Fruit fly (Drosophila melanogaster) whole organism, embryonic: ENCODE results near the gene Faa.

Experiments used
- Atf3 ChIP-seq: fragments of 200-800 bp; sonication (Bioruptor generic); optimal IDR thresholded peaks from 3 replicates; lab custom pipeline; 2016; ENCODE audit warnings: missing biosample characterization, missing genetic modification characterization
- Atf6 ChIP-seq: fragments of 200-800 bp; sonication (Bioruptor generic); IDR thresholded peaks from 2 replicates; pipeline ENCODE4 v1.3.6; 2022; ENCODE audit warnings: missing biosample characterization, missing genetic modification characterization
- C15 ChIP-seq: fragments of 200-800 bp; sonication (Bioruptor generic); IDR thresholded peaks from 3 replicates; pipeline ENCODE4 v1.3.6; 2022; ENCODE audit warnings: missing biosample characterization, missing genetic modification characterization
- CG13296 ChIP-seq: fragments of 200-800 bp; sonication (Bioruptor generic); optimal IDR thresholded peaks from 3 replicates; lab custom pipeline; 2018; ENCODE audit warnings: missing biosample characterization, mild to moderate bottlenecking, missing genetic modification characterization
- CG14014 ChIP-seq: fragments of 200-800 bp; sonication (Bioruptor generic); IDR thresholded peaks from 2 replicates; pipeline ENCODE4 v1.3.6; 2022; ENCODE audit warnings: missing biosample characterization, missing genetic modification characterization
- CG14667 ChIP-seq: fragments of 200-800 bp; sonication (Bioruptor generic); IDR thresholded peaks from 2 replicates; pipeline ENCODE4 v1.3.6; 2022; ENCODE audit warnings: missing biosample characterization, missing genetic modification characterization
- CG16863 ChIP-seq: fragments of 200-800 bp; sonication (Bioruptor generic); optimal IDR thresholded peaks from 3 replicates; lab custom pipeline; 2016; ENCODE audit warnings: missing biosample characterization, missing genetic modification characterization
- CG17186 ChIP-seq: fragments of 200-800 bp; sonication (Bioruptor generic); optimal IDR thresholded peaks from 3 replicates; lab custom pipeline; 2017; ENCODE audit warnings: missing biosample characterization, missing genetic modification reagents, missing genetic modification characterization
- CG17359 ChIP-seq: fragments of 200-800 bp; sonication (Bioruptor generic); optimal IDR thresholded peaks from 3 replicates; lab custom pipeline; 2018; ENCODE audit warnings: missing biosample characterization, mild to moderate bottlenecking, missing genetic modification characterization, moderate library complexity
- CG17829 ChIP-seq: fragments of 200-800 bp; optimal IDR thresholded peaks from 2 replicates; lab custom pipeline; 2019; ENCODE audit warnings: missing biosample characterization, mild to moderate bottlenecking, missing genetic modification characterization, moderate library complexity
- CG18599 ChIP-seq: fragments of 200-800 bp; sonication (Bioruptor generic); optimal IDR thresholded peaks from 3 replicates; lab custom pipeline; 2017; ENCODE audit warnings: missing biosample characterization, missing genetic modification characterization, mild to moderate bottlenecking, moderate library complexity, missing genetic modification reagents
- CG2116 ChIP-seq: fragments of 200-800 bp; sonication (Bioruptor generic); optimal IDR thresholded peaks from 3 replicates; lab custom pipeline; 2018; ENCODE audit warnings: missing biosample characterization, mild to moderate bottlenecking, missing genetic modification characterization
- CG2199 ChIP-seq: fragments of 200-800 bp; sonication (Bioruptor generic); IDR thresholded peaks from 3 replicates; pipeline ENCODE4 v1.3.6; 2022; ENCODE audit warnings: missing biosample characterization, missing genetic modification characterization
- CG3847 ChIP-seq: fragments of 200-800 bp; sonication (Bioruptor generic); IDR thresholded peaks from 2 replicates; pipeline ENCODE4 v1.3.6; 2022; ENCODE audit warnings: missing biosample characterization, missing genetic modification characterization
- CG43689 ChIP-seq: fragments of 200-800 bp; sonication (Bioruptor generic); IDR thresholded peaks from 2 replicates; pipeline ENCODE4 v1.3.6; 2022; ENCODE audit warnings: missing biosample characterization, missing genetic modification characterization
- CG6272 ChIP-seq: fragments of 200-800 bp; sonication (Bioruptor generic); IDR thresholded peaks from 2 replicates; pipeline ENCODE4 v1.3.6; 2022; ENCODE audit warnings: missing biosample characterization, missing genetic modification characterization
- CG7987 ChIP-seq: fragments of 200-800 bp; sonication (Bioruptor generic); optimal IDR thresholded peaks from 2 replicates; lab custom pipeline; 2018; ENCODE audit warnings: missing biosample characterization, mild to moderate bottlenecking, missing genetic modification characterization, moderate library complexity
- CG9437 ChIP-seq: fragments of 200-800 bp; sonication (Bioruptor generic); optimal IDR thresholded peaks from 2 replicates; lab custom pipeline; 2018; ENCODE audit warnings: missing biosample characterization, mild to moderate bottlenecking, missing genetic modification characterization
- Dp ChIP-seq: fragments of 200-800 bp; sonication (Bioruptor generic); optimal IDR thresholded peaks from 2 replicates; lab custom pipeline; 2018; ENCODE audit warnings: missing biosample characterization, mild to moderate bottlenecking, missing genetic modification characterization, moderate library complexity
- E2f2 ChIP-seq: fragments of 200-800 bp; sonication (Bioruptor generic); IDR thresholded peaks from 2 replicates; pipeline ENCODE4 v1.3.6; 2022; ENCODE audit warnings: missing biosample characterization, missing genetic modification characterization
- Gug ChIP-seq: fragments of 200-800 bp; sonication (Bioruptor generic); IDR thresholded peaks from 4 replicates; pipeline ENCODE4 v1.3.6; 2022; ENCODE audit warnings: missing biosample characterization, missing genetic modification characterization
- HmgZ ChIP-seq: fragments of 200-800 bp; sonication (Bioruptor generic); optimal IDR thresholded peaks from 2 replicates; lab custom pipeline; 2018; ENCODE audit warnings: missing biosample characterization, mild to moderate bottlenecking, missing genetic modification characterization
- Hsf ChIP-seq: fragments of 200-800 bp; sonication (Bioruptor generic); optimal IDR thresholded peaks from 3 replicates; lab custom pipeline; 2016; ENCODE audit warnings: missing biosample characterization, missing genetic modification characterization
- Jarid2 ChIP-seq: fragments of 200-800 bp; sonication (Bioruptor generic); optimal IDR thresholded peaks from 3 replicates; lab custom pipeline; 2017; ENCODE audit warnings: mild to moderate bottlenecking, missing biosample characterization, missing genetic modification reagents, missing genetic modification characterization
- Max ChIP-seq: fragments of 200-800 bp; sonication (Bioruptor generic); optimal IDR thresholded peaks from 2 replicates; lab custom pipeline; 2016; ENCODE audit warnings: missing biosample characterization, mild to moderate bottlenecking, missing genetic modification characterization
- Med ChIP-seq: fragments of 200-800 bp; sonication (Bioruptor generic); peaks from one replicate; lab custom pipeline; 2016; ENCODE audit warnings: missing biosample characterization, missing genetic modification characterization, mild to moderate bottlenecking, inconsistent platforms, moderate library complexity
- Mes4 ChIP-seq: fragments of 200-800 bp; sonication (Bioruptor generic); optimal IDR thresholded peaks from 2 replicates; lab custom pipeline; 2016; ENCODE audit warnings: missing biosample characterization, missing genetic modification characterization
- Nf-YC ChIP-seq: fragments of 200-800 bp; optimal IDR thresholded peaks from 3 replicates; lab custom pipeline; 2019; ENCODE audit warnings: missing biosample characterization, mild to moderate bottlenecking, missing genetic modification characterization, moderate library complexity
- Side ChIP-seq: fragments of 200-800 bp; sonication (Bioruptor generic); optimal IDR thresholded peaks from 2 replicates; lab custom pipeline; 2016; ENCODE audit warnings: missing biosample characterization, missing genetic modification characterization
- Sin3A ChIP-seq: fragments of >200 bp; optimal IDR thresholded peaks from 2 replicates; lab custom pipeline; 2018
- Six4 ChIP-seq: fragments of 200-800 bp; sonication (Bioruptor generic); optimal IDR thresholded peaks from 2 replicates; lab custom pipeline; 2016; ENCODE audit warnings: missing biosample characterization, missing genetic modification characterization
- Sry-β ChIP-seq: fragments of 200-800 bp; sonication (Bioruptor generic); optimal IDR thresholded peaks from 2 replicates; lab custom pipeline; 2018; ENCODE audit warnings: missing biosample characterization, mild to moderate bottlenecking, missing genetic modification characterization, moderate library complexity
- YL-1 ChIP-seq: fragments of 200-800 bp; sonication (Bioruptor generic); optimal IDR thresholded peaks from 3 replicates; lab custom pipeline; 2017; ENCODE audit warnings: missing biosample characterization, mild to moderate bottlenecking, missing genetic modification characterization
- abd-A ChIP-seq: fragments of 200-800 bp; sonication (Bioruptor generic); optimal IDR thresholded peaks from 3 replicates; lab custom pipeline; 2019; ENCODE audit warnings: missing biosample characterization, mild to moderate bottlenecking, missing genetic modification characterization, moderate library complexity
- bsh ChIP-seq, 2 experiments: fragments of 200-800 bp; sonication (Bioruptor generic); optimal IDR thresholded peaks; 2 replicates each; lab custom pipeline; 2017 to 2018; ENCODE audit warnings: mild to moderate bottlenecking in 2 of 2, missing biosample characterization in 2 of 2, missing genetic modification characterization in 2 of 2, moderate library complexity in 1 of 2
- chm ChIP-seq: fragments of 200-800 bp; sonication (Bioruptor generic); IDR thresholded peaks from 2 replicates; pipeline ENCODE4 v1.3.6; 2022; ENCODE audit warnings: missing biosample characterization, missing genetic modification characterization
- corto ChIP-seq: fragments of 200-800 bp; sonication (Bioruptor generic); optimal IDR thresholded peaks from 2 replicates; lab custom pipeline; 2016; ENCODE audit warnings: missing biosample characterization, mild to moderate bottlenecking, missing genetic modification characterization, moderate library complexity
- exex ChIP-seq: fragments of 200-800 bp; sonication (Bioruptor generic); optimal IDR thresholded peaks from 4 replicates; lab custom pipeline; 2018; ENCODE audit warnings: missing biosample characterization, mild to moderate bottlenecking, missing genetic modification characterization, moderate library complexity
- gcm2 ChIP-seq: fragments of 200-800 bp; sonication (Bioruptor generic); optimal IDR thresholded peaks from 2 replicates; lab custom pipeline; 2016; ENCODE audit warnings: missing biosample characterization, missing genetic modification characterization
- hkb ChIP-seq, 2 experiments: fragments of 200-800 bp in 1 of 2; fragments of >200 bp in 1 of 2; sonication (Bioruptor generic) in 1 of 2; IDR thresholded peaks in 1 of 2; optimal IDR thresholded peaks in 1 of 2; 2 replicates each; pipeline versions ENCODE4 v1.3.6 to Lab custom; 2017 to 2022; ENCODE audit warnings: missing biosample characterization in 1 of 2, missing genetic modification characterization in 1 of 2
- jing ChIP-seq: fragments of 200-800 bp; sonication (Bioruptor generic); optimal IDR thresholded peaks from 2 replicates; lab custom pipeline; 2018; ENCODE audit warnings: missing biosample characterization, mild to moderate bottlenecking, missing genetic modification characterization
- oc ChIP-seq: fragments of 200-800 bp; sonication (Bioruptor generic); optimal IDR thresholded peaks from 2 replicates; lab custom pipeline; 2018; ENCODE audit warnings: missing biosample characterization, mild to moderate bottlenecking, missing genetic modification characterization, moderate library complexity
- otp ChIP-seq: fragments of 200-800 bp; sonication (Bioruptor generic); IDR thresholded peaks from 3 replicates; pipeline ENCODE4, ENCODE4 v1.3.6; 2022; ENCODE audit warnings: missing biosample characterization, missing genetic modification characterization
- pita ChIP-seq: fragments of 200-800 bp; sonication (Bioruptor generic); optimal IDR thresholded peaks from 2 replicates; lab custom pipeline; 2017; ENCODE audit warnings: missing biosample characterization, mild to moderate bottlenecking, missing genetic modification characterization
- pnt ChIP-seq: fragments of 200-800 bp; sonication (Bioruptor generic); optimal IDR thresholded peaks from 3 replicates; lab custom pipeline; 2016; ENCODE audit warnings: missing biosample characterization, missing genetic modification characterization
- pros ChIP-seq: fragments of 200-800 bp; sonication (Bioruptor generic); optimal IDR thresholded peaks from 3 replicates; lab custom pipeline; 2019; ENCODE audit warnings: missing biosample characterization, mild to moderate bottlenecking, missing genetic modification characterization, moderate library complexity
- sima ChIP-seq: fragments of 200-800 bp; sonication (Bioruptor generic); optimal IDR thresholded peaks from 2 replicates; lab custom pipeline; 2016; ENCODE audit warnings: missing biosample characterization, missing genetic modification characterization
- tx ChIP-seq: fragments of 200-800 bp; sonication (Bioruptor generic); optimal IDR thresholded peaks from 2 replicates; lab custom pipeline; 2016; ENCODE audit warnings: missing biosample characterization, missing genetic modification characterization
- usp ChIP-seq: fragments of >200 bp; optimal IDR thresholded peaks from 2 replicates; lab custom pipeline; 2017; ENCODE audit warnings: missing biosample characterization, missing genetic modification characterization
- wek ChIP-seq: fragments of 200-800 bp; sonication (Bioruptor generic); optimal IDR thresholded peaks from 3 replicates; lab custom pipeline; 2018; ENCODE audit warnings: missing biosample characterization, mild to moderate bottlenecking, missing genetic modification characterization, moderate library complexity
- zen2 ChIP-seq: fragments of 200-800 bp; sonication (Bioruptor generic); IDR thresholded peaks from 3 replicates; pipeline ENCODE4 v1.3.6; 2022; ENCODE audit warnings: missing biosample characterization, missing genetic modification characterization; ENCODE audit not compliant: partially characterized antibody

Faa gene

dm6 chr3L:4092705-4093257 is 19.0 kb upstream of the Faa start, which contains the start of gene CG14990 (continued):
- TF ChIP-seq Atf6 (0 out of 2 replicates have a peak, but pooled peaks have one; percentile 13), wek (GFP tag; lab: Kevin White, UChicago) (no peak), HmgZ (tag; lab: Kevin White, UChicago) (peak; percentile 43), CG14667 (GFP tag; lab: Robert Waterston, UW) (no peak), gcm2 (GFP tag; lab: Kevin White, UChicago) (no peak), CG17359 (tag; lab: Kevin White, UChicago) (no peak), zen2 (GFP tag; lab: Robert Waterston, UW) (no peak), CG17186 (GFP tag; lab: Kevin White, UChicago) (no peak), hkb (optimal IDR thresholded peaks at IDR 0.05; lab: Kevin White, UChicago) (no peak), hkb (GFP tag; IDR thresholded peaks at IDR 0.05; lab: Robert Waterston, UW) (no peak), CG2199 (peak; percentile 90), CG13296 (GFP tag; lab: Kevin White, UChicago) (no peak), Nf-YC (tag; lab: Kevin White, UChicago) (no peak), oc (tag; lab: Kevin White, UChicago) (no peak), abd-A (tag; lab: Kevin White, UChicago) (no peak), Hsf (GFP tag; lab: Kevin White, UChicago) (no peak), chm (GFP tag; lab: Robert Waterston, UW) (no peak), CG43689 (GFP tag; lab: Robert Waterston, UW) (no peak), sima (GFP tag; lab: Kevin White, UChicago) (no peak), CG6272 (GFP tag; lab: Robert Waterston, UW) (no peak), E2f2 (peak; percentile 99), tx (GFP tag; lab: Kevin White, UChicago) (no peak), bsh (GFP tag; optimal IDR thresholded peaks at IDR 0.05; lab: Kevin White, UChicago) (no peak), CG7987 (GFP tag; lab: Kevin White, UChicago) (no peak), pita (GFP tag; lab: Kevin White, UChicago) (no peak), CG18599 (GFP tag; lab: Kevin White, UChicago) (no peak), CG14014 (no peak), Jarid2 (GFP tag; lab: Kevin White, UChicago) (peak; percentile 40), corto (GFP tag; lab: Kevin White, UChicago) (no peak), Side (GFP tag; lab: Kevin White, UChicago) (no peak), Sin3A (lab: Kevin White, UChicago) (no peak), pnt (GFP tag; lab: Kevin White, UChicago) (no peak), Sry-β (GFP tag; lab: Kevin White, UChicago) (no peak), usp (GFP tag; lab: Kevin White, UChicago) (no peak), jing (GFP tag; lab: Kevin White, UChicago) (no peak), Med (GFP tag; lab: Kevin White, UChicago) (peak; percentile 75), CG3847 (GFP tag; lab: Robert Waterston, UW) (no peak), Mes4 (GFP tag; lab: Kevin White, UChicago) (no peak), Max (GFP tag; lab: Kevin White, UChicago) (no peak), C15 (no peak), YL-1 (GFP tag; lab: Kevin White, UChicago) (no peak), Dp (peak; percentile 99), CG9437 (peak; percentile 100), Gug (GFP tag; lab: Robert Waterston, UW) (no peak), CG2116 (no peak), Atf3 (GFP tag; lab: Kevin White, UChicago) (no peak), CG16863 (no peak), Six4 (GFP tag; lab: Kevin White, UChicago) (no peak), otp (GFP tag; lab: Robert Waterston, UW) (no peak), exex (tag; lab: Kevin White, UChicago) (no peak), pros (GFP tag; lab: Kevin White, UChicago) (no peak), CG17829 (tag; lab: Kevin White, UChicago) (peak; percentile 10)
